Fruit fly (Drosophila melanogaster): ENCODE measurements around the gene sip2.
A peak's percentile ranks its signal among the peaks of the same experiment; 100 is the strongest.

The sip2 gene

DNA sequence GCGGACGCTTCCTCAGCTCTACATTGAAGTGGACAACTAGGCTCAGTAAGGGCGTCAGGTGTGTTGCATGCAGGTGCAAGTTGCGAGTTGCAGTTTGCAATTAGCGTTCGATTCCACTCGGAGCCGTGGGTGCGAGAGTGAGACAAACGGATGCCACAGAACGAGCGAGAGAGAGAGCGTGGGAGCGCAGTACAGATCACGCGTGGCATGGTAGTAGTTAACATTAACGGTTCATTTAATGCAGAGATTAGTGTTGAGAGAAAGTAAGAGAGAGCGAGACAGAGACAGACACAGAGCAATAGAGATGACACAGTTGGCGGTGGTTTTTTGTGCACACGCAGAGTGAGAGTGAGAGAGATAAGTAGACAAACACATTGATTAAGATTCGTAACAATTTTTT is 24.2 kb downstream of the sip2 start:
- TF ChIP-seq tll (GFP tag; optimal IDR thresholded peaks at IDR 0.05), result peak; percentile 1 to 17
- TF ChIP-seq dmrt99B (tag; optimal IDR thresholded peaks at IDR 0.05), result no peak
- TF ChIP-seq Ptx1 (GFP tag; IDR thresholded peaks at IDR 0.05), result no peak
- 0 out of 3 replicates have a peak, but pooled peaks have one; percentile 46 for TF ChIP-seq z (GFP tag; IDR thresholded peaks at IDR 0.05)
- TF ChIP-seq CG2199 (GFP tag; IDR thresholded peaks at IDR 0.05), result 0 out of 3 replicates have a peak, but pooled peaks have one; percentile 56
- 0 out of 3 replicates have a peak, but pooled peaks have one; percentile 6 for TF ChIP-seq row (GFP tag; IDR thresholded peaks at IDR 0.05)
- TF ChIP-seq cg (GFP tag; optimal IDR thresholded peaks at IDR 0.05), result peak; percentile 39
- 0 out of 2 replicates have a peak, but pooled peaks have one; percentile 40 for TF ChIP-seq bbx (GFP tag; IDR thresholded peaks at IDR 0.05; ENCODE audit: partially characterized antibody)
- TF ChIP-seq Sry-δ (GFP tag; optimal IDR thresholded peaks at IDR 0.05), result peak; percentile 51
- TF ChIP-seq scrt (GFP tag; optimal IDR thresholded peaks at IDR 0.05), result no peak
- TF ChIP-seq CG1832 (GFP tag; optimal IDR thresholded peaks at IDR 0.05), result peak; percentile 76
- TF ChIP-seq CG9817 (tag; optimal IDR thresholded peaks at IDR 0.05), result no peak
- no peak for TF ChIP-seq pan (optimal IDR thresholded peaks at IDR 0.05)
- TF ChIP-seq pan (GFP tag; optimal IDR thresholded peaks at IDR 0.05 in 1 of 2, IDR thresholded peaks at IDR 0.05 in 1 of 2), result no peak
- TF ChIP-seq CG8924 (tag; optimal IDR thresholded peaks at IDR 0.05), result peak; percentile 16
- TF ChIP-seq CG15479 (GFP tag; optimal IDR thresholded peaks at IDR 0.05), result peak; percentile 49
- no peak for TF ChIP-seq dysf (GFP tag; IDR thresholded peaks at IDR 0.05)
- TF ChIP-seq BEAF-32 (GFP tag; optimal IDR thresholded peaks at IDR 0.05), result peak; percentile 9
- TF ChIP-seq Trl (optimal IDR thresholded peaks at IDR 0.05), result peak in 1 of 2 experiments; percentile 35
- no peak for TF ChIP-seq Trl (GFP tag; optimal IDR thresholded peaks at IDR 0.05)
- peak; percentile 18; the same call in 1 of the 2 replicates for TF ChIP-seq vvl (GFP tag; IDR thresholded peaks at IDR 0.05)
- TF ChIP-seq ac (GFP tag; optimal IDR thresholded peaks at IDR 0.05), result peak; percentile 24
- TF ChIP-seq stwl (tag; optimal IDR thresholded peaks at IDR 0.05), result peak; percentile 42
- no peak for TF ChIP-seq Stat92E (GFP tag; optimal IDR thresholded peaks at IDR 0.05)
- no peak for TF ChIP-seq CG8089 (GFP tag; optimal IDR thresholded peaks at IDR 0.05)
- peak; percentile 50 for TF ChIP-seq Sry-β (GFP tag; optimal IDR thresholded peaks at IDR 0.05)
- TF ChIP-seq dpn (GFP tag; optimal IDR thresholded peaks at IDR 0.05), result no peak
- TF ChIP-seq CG13624 (GFP tag; optimal IDR thresholded peaks at IDR 0.05), result no peak
- TF ChIP-seq sr (GFP tag; IDR thresholded peaks at IDR 0.05), result no peak
- TF ChIP-seq CG2202 (tag; optimal IDR thresholded peaks at IDR 0.05), result no peak
- TF ChIP-seq CG8290 (GFP tag; optimal IDR thresholded peaks at IDR 0.05), result peak; percentile 33
- TF ChIP-seq CG8290 (tag; optimal IDR thresholded peaks at IDR 0.05), result peak in 1 of 2 experiments; percentile 35
- no peak for TF ChIP-seq ash1 (GFP tag; optimal IDR thresholded peaks at IDR 0.05)
- no peak for TF ChIP-seq MTF-1 (GFP tag; optimal IDR thresholded peaks at IDR 0.05; ENCODE audit: borderline replicate concordance)
- TF ChIP-seq CG10321 (GFP tag; IDR thresholded peaks at IDR 0.05), result peak; percentile 88
- no peak for TF ChIP-seq CG8281 (tag; optimal IDR thresholded peaks at IDR 0.05)
- no peak for TF ChIP-seq Lim3 (GFP tag; IDR thresholded peaks at IDR 0.05)
- TF ChIP-seq salm (tag; optimal IDR thresholded peaks at IDR 0.05), result no peak
- TF ChIP-seq CG8478 (optimal IDR thresholded peaks at IDR 0.05), result peak; percentile 75
- peak; percentile 60 for TF ChIP-seq zen (tag; optimal IDR thresholded peaks at IDR 0.05)
- TF ChIP-seq gsb-n (tag; optimal IDR thresholded peaks at IDR 0.05), result no peak
- TF ChIP-seq Spps (tag; optimal IDR thresholded peaks at IDR 0.05), result no peak
- no peak for TF ChIP-seq repo (GFP tag; optimal IDR thresholded peaks at IDR 0.05)
- 0 out of 2 replicates have a peak, but pooled peaks have one; percentile 44 for TF ChIP-seq chm (GFP tag; IDR thresholded peaks at IDR 0.05)
- TF ChIP-seq Opbp (GFP tag; IDR thresholded peaks at IDR 0.05; ENCODE audit: partially characterized antibody), result peak; percentile 46; the same call in 1 of the 3 replicates
- peak; percentile 32; the same call in 1 of the 2 replicates for TF ChIP-seq MBD-R2 (GFP tag; IDR thresholded peaks at IDR 0.05)
- no peak for TF ChIP-seq nerfin-2 (GFP tag; IDR thresholded peaks at IDR 0.05; ENCODE audit: partially characterized antibody)
- TF ChIP-seq insv (GFP tag; optimal IDR thresholded peaks at IDR 0.05), result no peak

All from whole organism, embryonic.